Fruit fly (Drosophila melanogaster) whole organism, prepupa: ENCODE data around the gene Tmhs.

Experiments
- CG11762 ChIP-seq: fragments of 200-800 bp; sonication (Bioruptor generic); optimal IDR thresholded peaks from 3 replicates; lab custom pipeline; 2016; ENCODE audit warnings: missing biosample characterization, missing genetic modification characterization; ENCODE audit not compliant: insufficient read depth
- CG11902 ChIP-seq: fragments of 200-800 bp; sonication (Bioruptor generic); optimal IDR thresholded peaks from 3 replicates; lab custom pipeline; 2016; ENCODE audit warnings: missing biosample characterization, missing genetic modification characterization
- Hr39 ChIP-seq: fragments of 200-800 bp; sonication (Bioruptor generic); optimal IDR thresholded peaks from 2 replicates; lab custom pipeline; 2016; ENCODE audit warnings: missing biosample characterization, missing genetic modification characterization
- salr ChIP-seq, 2 experiments: fragments of 200-800 bp; sonication (Bioruptor generic); optimal IDR thresholded peaks; 3 replicates each; lab custom pipeline; 2016 to 2018; ENCODE audit warnings: missing biosample characterization in 2 of 2, missing genetic modification characterization in 2 of 2, mild to moderate bottlenecking in 1 of 2

- no peak for TF ChIP-seq salr (GFP tag; optimal IDR thresholded peaks at IDR 0.05; lab: Kevin White, UChicago)
- no peak for TF ChIP-seq CG11762 (GFP tag; lab: Kevin White, UChicago)
- no peak for TF ChIP-seq CG11902 (GFP tag; lab: Kevin White, UChicago)
- TF ChIP-seq Hr39 (GFP tag; lab: Kevin White, UChicago) = no peak
These were observed 29.2 kb downstream of the Tmhs start for dm6 chr3L:1914668-1915067.
